Worm (Caenorhabditis elegans) whole organism, L2 larva: ENCODE results near the gene srh-79.

ENCODE experiments used
- C34F6.9 ChIP-seq: fragments of 150-350 bp; optimal IDR thresholded peaks from 2 replicates; lab custom pipeline; 2014; ENCODE audit warnings: missing biosample characterization, missing genetic modification characterization
- F13H6.1 ChIP-seq: sonication (generic microtip); optimal IDR thresholded peaks from 2 replicates; lab custom pipeline; 2016; ENCODE audit warnings: missing genetic modification characterization, missing compliant biosample characterization
- ZK546.5 ChIP-seq: sonication (generic microtip); optimal IDR thresholded peaks from 2 replicates; lab custom pipeline; 2017; ENCODE audit warnings: missing biosample characterization, missing genetic modification characterization
- alr-1 ChIP-seq: fragments of 150-350 bp; optimal IDR thresholded peaks from 2 replicates; lab custom pipeline; 2014; ENCODE audit warnings: missing biosample characterization, missing genetic modification characterization
- aly-2 ChIP-seq: fragments of 150-350 bp; optimal IDR thresholded peaks from 2 replicates; lab custom pipeline; 2014; ENCODE audit warnings: missing biosample characterization, missing genetic modification characterization
- blmp-1 ChIP-seq: sonication (generic microtip); optimal IDR thresholded peaks from 2 replicates; lab custom pipeline; 2017; ENCODE audit warnings: missing genetic modification characterization, mild to moderate bottlenecking, missing compliant biosample characterization, antibody characterized with exemption, moderate library complexity; ENCODE audit not compliant: insufficient read depth
- crh-2 ChIP-seq: sonication (generic microtip); optimal IDR thresholded peaks from 2 replicates; lab custom pipeline; 2017; ENCODE audit warnings: missing biosample characterization, missing genetic modification characterization
- dmd-4 ChIP-seq: sonication (generic microtip); optimal IDR thresholded peaks from 2 replicates; lab custom pipeline; 2017; ENCODE audit warnings: missing biosample characterization, missing genetic modification characterization
- elt-1 ChIP-seq: fragments of 150-350 bp; optimal IDR thresholded peaks from 2 replicates; lab custom pipeline; 2014; ENCODE audit warnings: missing biosample characterization, missing genetic modification characterization
- elt-3 ChIP-seq: sonication (generic microtip); optimal IDR thresholded peaks from 2 replicates; lab custom pipeline; 2017; ENCODE audit warnings: missing biosample characterization, missing genetic modification characterization
- fos-1 ChIP-seq: fragments of 150-350 bp; optimal IDR thresholded peaks from 2 replicates; lab custom pipeline; 2014; ENCODE audit warnings: missing biosample characterization, missing genetic modification characterization
- gmeb-1 ChIP-seq: fragments of 150-350 bp; optimal IDR thresholded peaks from 2 replicates; lab custom pipeline; 2014; ENCODE audit warnings: missing biosample characterization, missing genetic modification characterization
- lin-11 ChIP-seq: fragments of 150-350 bp; sonication (generic microtip); optimal IDR thresholded peaks from 2 replicates; lab custom pipeline; 2014; ENCODE audit warnings: missing biosample characterization, missing genetic modification characterization, inconsistent platforms, mixed read lengths
- lin-13 ChIP-seq: fragments of 150-350 bp; optimal IDR thresholded peaks from 2 replicates; lab custom pipeline; 2014; ENCODE audit warnings: missing biosample characterization, missing genetic modification reagents, missing genetic modification characterization
- lin-39 ChIP-seq: fragments of 150-350 bp; optimal IDR thresholded peaks from 2 replicates; lab custom pipeline; 2014; ENCODE audit warnings: missing biosample characterization, missing genetic modification reagents, missing genetic modification characterization
- lsy-2 ChIP-seq, 2 experiments: fragments of 150-350 bp in 1 of 2; sonication (generic microtip) in 1 of 2; optimal IDR thresholded peaks; 2 replicates each; lab custom pipeline; 2014 to 2017; ENCODE audit warnings: missing biosample characterization in 2 of 2, missing genetic modification characterization in 2 of 2
- mab-5 ChIP-seq: fragments of 150-350 bp; optimal IDR thresholded peaks from 2 replicates; lab custom pipeline; 2014; ENCODE audit warnings: missing biosample characterization, missing genetic modification characterization
- mdl-1 ChIP-seq, 2 experiments: fragments of 150-350 bp in 1 of 2; sonication (generic microtip) in 1 of 2; optimal IDR thresholded peaks; 2 replicates each; lab custom pipeline; 2017; ENCODE audit warnings: missing biosample characterization in 2 of 2, missing genetic modification characterization in 2 of 2
- nhr-10 ChIP-seq: sonication (generic microtip); optimal IDR thresholded peaks from 2 replicates; lab custom pipeline; 2017; ENCODE audit warnings: missing biosample characterization, missing genetic modification characterization
- nhr-11 ChIP-seq: fragments of 150-350 bp; optimal IDR thresholded peaks from 2 replicates; lab custom pipeline; 2014; ENCODE audit warnings: missing biosample characterization, missing genetic modification characterization
- nhr-12 ChIP-seq: fragments of 150-350 bp; optimal IDR thresholded peaks from 2 replicates; lab custom pipeline; 2014; ENCODE audit warnings: missing biosample characterization, missing genetic modification characterization
- nhr-237 ChIP-seq: fragments of 150-350 bp; optimal IDR thresholded peaks from 2 replicates; lab custom pipeline; 2014; ENCODE audit warnings: missing biosample characterization, missing genetic modification characterization
- nhr-25 ChIP-seq: fragments of 150-350 bp; sonication (generic microtip); optimal IDR thresholded peaks from 3 replicates; lab custom pipeline; 2014; ENCODE audit warnings: missing biosample characterization, missing genetic modification characterization
- nhr-6 ChIP-seq: fragments of 150-350 bp; optimal IDR thresholded peaks from 2 replicates; lab custom pipeline; 2014; ENCODE audit warnings: missing biosample characterization, missing genetic modification characterization
- nhr-77 ChIP-seq: fragments of 150-350 bp; optimal IDR thresholded peaks from 2 replicates; lab custom pipeline; 2014; ENCODE audit warnings: missing biosample characterization, missing genetic modification characterization
- sma-3 ChIP-seq: sonication (generic microtip); optimal IDR thresholded peaks from 2 replicates; lab custom pipeline; 2016; ENCODE audit warnings: missing genetic modification reagents, missing genetic modification characterization, missing compliant biosample characterization
- sma-9 ChIP-seq, 2 experiments: fragments of 150-350 bp in 1 of 2; sonication (generic microtip) in 1 of 2; optimal IDR thresholded peaks; 2 replicates each; lab custom pipeline; 2014 to 2016; ENCODE audit warnings: missing genetic modification characterization in 2 of 2, mild to moderate bottlenecking in 1 of 2, missing biosample characterization in 1 of 2, missing compliant biosample characterization in 1 of 2, missing genetic modification reagents in 1 of 2, moderate library complexity in 1 of 2
- snpc-4 ChIP-seq: fragments of 150-350 bp; optimal IDR thresholded peaks from 2 replicates; lab custom pipeline; 2014; ENCODE audit warnings: missing biosample characterization, missing genetic modification characterization
- unc-39 ChIP-seq: fragments of 150-350 bp; optimal IDR thresholded peaks from 2 replicates; lab custom pipeline; 2014; ENCODE audit warnings: missing biosample characterization, missing genetic modification characterization
- unc-55 ChIP-seq: fragments of 150-350 bp; sonication (generic microtip); optimal IDR thresholded peaks from 3 replicates; lab custom pipeline; 2014; ENCODE audit warnings: missing biosample characterization, missing genetic modification reagents, missing genetic modification characterization
- unc-62 ChIP-seq: fragments of 150-350 bp; optimal IDR thresholded peaks from 2 replicates; lab custom pipeline; 2014; ENCODE audit warnings: missing biosample characterization, missing genetic modification reagents, missing genetic modification characterization
- zag-1 ChIP-seq: fragments of 150-350 bp; optimal IDR thresholded peaks from 2 replicates; lab custom pipeline; 2014; ENCODE audit warnings: missing biosample characterization, missing genetic modification characterization
- ztf-1 ChIP-seq: fragments of 200-800 bp; sonication (Bioruptor generic); conservative IDR thresholded peaks from 2 replicates; pipeline ENCODE4 v1.3.6; 2022; ENCODE audit warnings: missing genetic modification characterization, missing compliant biosample characterization

The srh-79 gene

DNA sequence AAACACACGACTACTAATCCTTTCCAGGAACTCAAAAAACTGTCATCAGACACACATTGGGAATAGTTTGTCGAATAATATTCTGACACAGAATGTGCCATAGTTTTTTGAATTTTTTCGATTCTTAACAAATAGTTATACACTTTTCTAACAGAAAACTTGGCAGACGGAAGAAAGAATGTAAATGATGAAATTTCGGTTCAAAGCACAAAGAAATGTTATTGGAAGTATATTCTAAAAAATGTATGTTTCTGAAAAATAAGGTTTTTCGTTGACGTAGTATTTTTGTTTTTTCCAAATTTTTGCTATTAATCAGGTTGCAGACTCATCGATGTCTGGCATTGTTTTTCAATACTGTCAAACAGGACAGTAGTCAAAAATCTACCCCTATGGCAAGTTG, 36.6 kb upstream of the srh-79 start, which contains the start of gene srh-92:
srh-92 (minus strand) TSS at position 101 of the 400 bp plus-strand sequence.
- TF ChIP-seq ztf-1 (GFP tag; lab: Robert Waterston, UW): no peak
- TF ChIP-seq blmp-1 (tag; lab: Kevin White, UChicago): no peak
- no peak for TF ChIP-seq aly-2

DNA sequence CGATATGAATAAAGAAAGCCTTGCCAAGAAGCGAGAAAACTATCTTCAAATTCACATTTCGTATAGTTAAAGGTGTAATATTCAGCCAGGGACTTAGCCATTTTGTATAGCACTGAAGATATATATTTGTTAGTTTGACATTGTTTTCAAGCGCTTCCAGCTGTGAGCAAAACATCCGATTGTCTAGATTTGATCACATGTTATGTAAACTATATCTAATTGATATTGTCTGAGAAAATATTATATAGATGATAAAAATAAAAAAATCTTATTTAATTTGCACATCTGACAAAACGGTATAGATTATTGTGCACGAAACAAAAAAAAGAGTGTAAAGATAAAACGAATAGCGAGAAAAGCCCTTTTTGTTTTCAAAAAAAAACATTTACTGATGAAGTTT, 32.8 kb upstream of the srh-79 start, which contains the start of gene srh-89:
srh-89 (minus strand) TSS at position 101 of the 400 bp plus-strand sequence.
- TF ChIP-seq nhr-25 (tag; lab: Kevin White, UChicago) (no peak), blmp-1 (tag; lab: Kevin White, UChicago) (no peak), dmd-4 (no peak)

DNA sequence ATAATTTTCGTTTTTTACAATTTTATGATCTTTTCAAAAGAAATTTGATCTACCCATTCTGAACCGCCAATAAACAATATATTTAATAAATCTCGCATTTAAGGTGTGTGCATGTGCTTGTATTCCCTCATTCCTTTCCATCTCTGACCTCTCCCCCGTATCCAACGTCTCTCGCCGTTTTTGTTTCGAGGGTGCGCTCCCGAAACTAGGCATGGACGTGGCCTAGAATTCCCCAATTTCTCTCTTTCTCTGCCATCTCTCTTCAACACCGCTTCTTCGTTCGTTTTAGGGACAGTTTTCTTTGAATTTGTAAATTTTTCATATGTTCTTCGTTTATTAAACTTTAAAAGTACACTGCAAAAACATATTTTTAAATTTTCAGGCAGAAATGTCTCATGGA, 32.0 kb upstream of the srh-79 start, which contains the start of gene F25E5.1:
F25E5.1 (plus strand) TSS at position 376 of the 400 bp plus-strand sequence.
- TF ChIP-seq gmeb-1 (tag; lab: Kevin White, UChicago): peak; percentile 56
- peak in 1 of 2 experiments; percentile 57 for TF ChIP-seq mdl-1 (tag; optimal IDR thresholded peaks at IDR 0.05; lab: Kevin White, UChicago)
- TF ChIP-seq F13H6.1 (tag; lab: Kevin White, UChicago): peak; percentile 78
- no peak for TF ChIP-seq elt-3 (tag; lab: Kevin White, UChicago)
- peak; percentile 87 for TF ChIP-seq C34F6.9 (tag; lab: Kevin White, UChicago)
- TF ChIP-seq fos-1 (tag; lab: Kevin White, UChicago): peak; percentile 55
- TF ChIP-seq lin-13 (GFP tag; lab: Kevin White, UChicago): peak; percentile 53
- TF ChIP-seq mab-5 (tag; lab: Kevin White, UChicago): peak; percentile 56
- peak; percentile 13 for TF ChIP-seq zag-1 (tag; lab: Kevin White, UChicago)
- TF ChIP-seq sma-3 (GFP tag; lab: Kevin White, UChicago): no peak
- peak; percentile 75 for TF ChIP-seq crh-2
- no peak for TF ChIP-seq nhr-6 (tag; lab: Kevin White, UChicago)
- no peak for TF ChIP-seq alr-1 (tag; lab: Kevin White, UChicago)
- TF ChIP-seq lsy-2 (tag; optimal IDR thresholded peaks at IDR 0.05; lab: Kevin White, UChicago): peak in 1 of 2 experiments; percentile 2
- TF ChIP-seq dmd-4: no peak
- TF ChIP-seq lin-11 (tag; lab: Kevin White, UChicago): peak; percentile 36

DNA sequence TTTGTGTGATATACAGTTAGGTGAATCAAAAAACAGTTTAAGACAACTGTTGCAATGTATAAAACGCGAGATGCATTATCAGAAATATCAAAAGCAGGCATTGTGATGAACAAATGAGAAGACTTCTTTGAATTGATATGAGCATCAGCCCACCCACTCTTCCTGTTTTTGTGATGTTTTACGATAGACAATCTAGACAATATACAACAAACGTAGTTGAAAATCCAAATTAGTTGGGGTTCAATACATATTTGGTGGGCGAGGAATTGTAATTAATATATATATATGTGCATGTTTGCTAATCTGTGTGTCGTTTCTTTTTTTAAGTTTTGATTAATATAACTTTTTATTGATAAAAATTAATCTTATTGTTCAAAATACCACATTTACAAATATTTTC, 24.7 kb upstream of the srh-79 start, which contains the start of gene str-28:
str-28 (minus strand) TSS at position 101 of the 400 bp plus-strand sequence.
- no peak for TF ChIP-seq gmeb-1 (tag; lab: Kevin White, UChicago)
- no peak for TF ChIP-seq lin-39
- no peak for TF ChIP-seq nhr-6 (tag; lab: Kevin White, UChicago)
- TF ChIP-seq nhr-10 (tag; lab: Kevin White, UChicago): no peak
- no peak for TF ChIP-seq unc-39 (tag; lab: Kevin White, UChicago)
- TF ChIP-seq ztf-1 (GFP tag; lab: Robert Waterston, UW): no peak
- TF ChIP-seq nhr-11: no peak
- no peak for TF ChIP-seq fos-1 (tag; lab: Kevin White, UChicago)

DNA sequence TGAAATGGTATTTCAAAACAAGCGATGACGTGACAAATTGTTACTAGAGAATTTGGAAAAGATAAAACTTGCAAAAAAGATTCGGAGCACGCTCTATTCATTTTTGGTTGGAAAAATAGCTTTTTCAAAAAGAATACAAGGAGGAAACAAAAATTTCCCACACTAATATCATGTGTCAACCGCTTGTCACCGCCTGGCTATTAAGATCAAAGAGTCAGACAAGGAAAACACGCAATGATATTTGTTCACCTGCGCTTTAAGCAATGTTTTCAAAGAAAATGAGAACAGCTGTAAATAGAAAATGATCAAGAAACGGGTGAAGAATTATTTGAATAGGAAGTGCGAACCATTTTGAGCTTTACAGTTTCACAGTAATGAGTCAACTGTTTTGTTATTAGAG, 20.8 kb upstream of the srh-79 start, which contains the start of gene srh-125:
srh-125 (minus strand) TSS at position 101 of the 400 bp plus-strand sequence.
- no peak for TF ChIP-seq nhr-10 (tag; lab: Kevin White, UChicago)
- TF ChIP-seq nhr-12: no peak
- TF ChIP-seq dmd-4: no peak
- no peak for TF ChIP-seq ZK546.5 (tag; lab: Kevin White, UChicago)
- no peak for TF ChIP-seq mdl-1 (tag; optimal IDR thresholded peaks at IDR 0.05; lab: Kevin White, UChicago)
- TF ChIP-seq blmp-1 (tag; lab: Kevin White, UChicago): no peak
- TF ChIP-seq unc-39 (tag; lab: Kevin White, UChicago): no peak
- TF ChIP-seq snpc-4 (tag; lab: Kevin White, UChicago): no peak
- no peak for TF ChIP-seq unc-55 (GFP tag; lab: Kevin White, UChicago)
- no peak for TF ChIP-seq gmeb-1 (tag; lab: Kevin White, UChicago)
- no peak for TF ChIP-seq nhr-77

DNA sequence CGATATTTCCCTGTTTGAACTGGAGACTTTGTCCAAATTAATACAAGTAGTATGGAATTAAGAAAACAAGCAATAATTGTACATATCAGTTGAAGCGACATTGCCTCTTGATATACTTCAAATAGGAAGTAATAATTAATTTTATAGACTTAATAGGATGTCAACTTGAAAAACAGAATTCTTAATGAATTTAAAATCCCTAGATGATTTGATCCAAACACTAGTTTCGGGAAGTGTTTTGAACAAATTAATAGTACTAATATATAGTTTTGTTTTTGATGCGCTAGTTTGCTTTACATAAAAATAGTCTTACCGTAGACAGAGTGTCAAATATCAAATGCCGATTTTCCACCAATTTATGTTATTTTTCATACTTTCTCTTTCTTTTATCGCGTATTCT, 19.1 kb upstream of the srh-79 start, which contains the start of gene str-190:
str-190 (minus strand) TSS at position 101 of the 400 bp plus-strand sequence.
- TF ChIP-seq sma-9 (GFP tag; optimal IDR thresholded peaks at IDR 0.05; lab: Kevin White, UChicago) (no peak), sma-9 (tag; optimal IDR thresholded peaks at IDR 0.05; lab: Kevin White, UChicago) (no peak), sma-3 (GFP tag; lab: Kevin White, UChicago) (no peak), elt-1 (tag; lab: Kevin White, UChicago) (no peak), unc-39 (tag; lab: Kevin White, UChicago) (no peak), unc-62 (GFP tag; lab: Kevin White, UChicago) (no peak), crh-2 (no peak), nhr-237 (tag; lab: Kevin White, UChicago) (no peak)
